Fruit fly (Drosophila melanogaster) whole organism, embryonic: ENCODE measurements around the gene Megf8.

Experiments used
- C15 ChIP-seq: fragments of 200-800 bp; sonication (Bioruptor generic); IDR thresholded peaks from 3 replicates; pipeline ENCODE4 v1.3.6; 2022; ENCODE audit warnings: missing biosample characterization, missing genetic modification characterization
- CG1024 ChIP-seq: fragments of 200-800 bp; sonication (Bioruptor generic); IDR thresholded peaks from 2 replicates; pipeline ENCODE4 v1.3.6; 2022; ENCODE audit warnings: missing biosample characterization, missing genetic modification characterization
- CG10462 ChIP-seq: fragments of 200-800 bp; sonication (Bioruptor generic); optimal IDR thresholded peaks from 2 replicates; lab custom pipeline; 2016; ENCODE audit warnings: missing biosample characterization, missing genetic modification characterization
- CG11456 ChIP-seq: fragments of 200-800 bp; sonication (Bioruptor generic); IDR thresholded peaks from 3 replicates; pipeline ENCODE4 v1.3.6; 2022; ENCODE audit warnings: missing biosample characterization, missing genetic modification characterization
- CG11696 ChIP-seq: fragments of 200-800 bp; sonication (Bioruptor generic); IDR thresholded peaks from 2 replicates; pipeline ENCODE4 v1.3.6; 2022; ENCODE audit warnings: missing biosample characterization, missing genetic modification characterization
- CG12155 ChIP-seq: fragments of 200-800 bp; sonication (Bioruptor generic); optimal IDR thresholded peaks from 3 replicates; lab custom pipeline; 2016; ENCODE audit warnings: missing biosample characterization, missing genetic modification characterization
- CG1529 ChIP-seq: fragments of 200-800 bp; sonication (Bioruptor generic); optimal IDR thresholded peaks from 3 replicates; lab custom pipeline; 2018; ENCODE audit warnings: missing biosample characterization, missing genetic modification characterization
- CG1602 ChIP-seq: fragments of 200-800 bp; sonication (Bioruptor generic); optimal IDR thresholded peaks from 3 replicates; lab custom pipeline; 2016; ENCODE audit warnings: missing biosample characterization, missing genetic modification characterization
- CG1647 ChIP-seq: fragments of 200-800 bp; sonication (Bioruptor generic); optimal IDR thresholded peaks from 3 replicates; lab custom pipeline; 2016; ENCODE audit warnings: missing biosample characterization, missing genetic modification characterization
- CG17912 ChIP-seq: fragments of 200-800 bp; sonication (Bioruptor generic); optimal IDR thresholded peaks from 2 replicates; lab custom pipeline; 2018; ENCODE audit warnings: missing biosample characterization, mild to moderate bottlenecking, missing genetic modification characterization
- CG18619 ChIP-seq: fragments of 200-800 bp; sonication (Bioruptor generic); optimal IDR thresholded peaks from 3 replicates; lab custom pipeline; 2017; ENCODE audit warnings: missing biosample characterization, mild to moderate bottlenecking, missing genetic modification characterization
- CG2120 ChIP-seq: fragments of 200-800 bp; sonication (Bioruptor generic); optimal IDR thresholded peaks from 3 replicates; lab custom pipeline; 2016; ENCODE audit warnings: missing biosample characterization, missing genetic modification characterization
- CG2875 ChIP-seq: fragments of 200-800 bp; sonication (Bioruptor generic); optimal IDR thresholded peaks from 2 replicates; lab custom pipeline; 2017; ENCODE audit warnings: missing biosample characterization, mild to moderate bottlenecking, missing genetic modification characterization, missing genetic modification reagents
- CG33557 ChIP-seq: fragments of 200-800 bp; sonication (Bioruptor generic); optimal IDR thresholded peaks from 2 replicates; lab custom pipeline; 2019; ENCODE audit warnings: missing biosample characterization, mild to moderate bottlenecking, missing genetic modification characterization, moderate library complexity
- CG34376 ChIP-seq: fragments of 200-800 bp; sonication (Bioruptor generic); optimal IDR thresholded peaks from 2 replicates; lab custom pipeline; 2018; ENCODE audit warnings: missing biosample characterization, mild to moderate bottlenecking, missing genetic modification characterization
- CG4617 ChIP-seq: fragments of 200-800 bp; sonication (Bioruptor generic); optimal IDR thresholded peaks from 3 replicates; lab custom pipeline; 2016; ENCODE audit warnings: missing biosample characterization, missing genetic modification characterization, borderline replicate concordance
- CG8765 ChIP-seq: fragments of 200-800 bp; sonication (Bioruptor generic); IDR thresholded peaks from 2 replicates; pipeline ENCODE4 v1.3.6; 2022; ENCODE audit warnings: missing biosample characterization, missing genetic modification characterization
- CG9932 ChIP-seq: fragments of 200-800 bp; sonication (Bioruptor generic); IDR thresholded peaks from 2 replicates; pipeline ENCODE4 v1.3.6; 2022; ENCODE audit warnings: missing biosample characterization, missing genetic modification characterization
- Dad ChIP-seq: fragments of 200-800 bp; sonication (Bioruptor generic); optimal IDR thresholded peaks from 3 replicates; lab custom pipeline; 2016; ENCODE audit warnings: missing biosample characterization, missing genetic modification characterization
- E2f2 ChIP-seq: fragments of 200-800 bp; sonication (Bioruptor generic); IDR thresholded peaks from 2 replicates; pipeline ENCODE4 v1.3.6; 2022; ENCODE audit warnings: missing biosample characterization, missing genetic modification characterization
- Eip74EF ChIP-seq, 2 experiments: fragments of 200-800 bp in 1 of 2; fragments of >200 bp in 1 of 2; sonication (Bioruptor generic) in 1 of 2; optimal IDR thresholded peaks; 2 replicates each; lab custom pipeline; 2017 to 2019; ENCODE audit warnings: missing biosample characterization in 2 of 2, missing genetic modification characterization in 2 of 2, mild to moderate bottlenecking in 1 of 2, moderate library complexity in 1 of 2
- HLH3B ChIP-seq: fragments of 200-800 bp; sonication (Bioruptor generic); IDR thresholded peaks from 2 replicates; pipeline ENCODE4 v1.3.6; 2022; ENCODE audit warnings: missing biosample characterization, missing genetic modification characterization
- HmgD ChIP-seq: fragments of 200-800 bp; sonication (Bioruptor generic); optimal IDR thresholded peaks from 3 replicates; lab custom pipeline; 2016; ENCODE audit warnings: missing biosample characterization, missing genetic modification characterization
- Hr78 ChIP-seq, 2 experiments: fragments of 200-800 bp in 1 of 2; fragments of >200 bp in 1 of 2; sonication (Bioruptor generic) in 1 of 2; optimal IDR thresholded peaks; 2 replicates each; lab custom pipeline; 2017 to 2019; ENCODE audit warnings: missing biosample characterization in 2 of 2, missing genetic modification characterization in 2 of 2, mild to moderate bottlenecking in 1 of 2, moderate library complexity in 1 of 2
- Lhr ChIP-seq: fragments of 200-800 bp; sonication (Bioruptor generic); optimal IDR thresholded peaks from 3 replicates; lab custom pipeline; 2017; ENCODE audit warnings: mild to moderate bottlenecking, missing biosample characterization, missing genetic modification reagents, missing genetic modification characterization
- MBD-R2 ChIP-seq: fragments of 200-800 bp; sonication (Bioruptor generic); IDR thresholded peaks from 2 replicates; pipeline ENCODE4 v1.3.6; 2022; ENCODE audit warnings: missing biosample characterization, missing genetic modification characterization
- Mad ChIP-seq: fragments of 200-800 bp; sonication (Bioruptor generic); optimal IDR thresholded peaks from 2 replicates; lab custom pipeline; 2016; ENCODE audit warnings: missing biosample characterization, missing genetic modification characterization
- Max ChIP-seq: fragments of 200-800 bp; sonication (Bioruptor generic); optimal IDR thresholded peaks from 2 replicates; lab custom pipeline; 2016; ENCODE audit warnings: missing biosample characterization, mild to moderate bottlenecking, missing genetic modification characterization
- Med ChIP-seq: fragments of 200-800 bp; sonication (Bioruptor generic); peaks from one replicate; lab custom pipeline; 2016; ENCODE audit warnings: missing biosample characterization, missing genetic modification characterization, mild to moderate bottlenecking, inconsistent platforms, moderate library complexity
- Meics ChIP-seq: fragments of 200-800 bp; sonication (Bioruptor generic); optimal IDR thresholded peaks from 2 replicates; lab custom pipeline; 2017; ENCODE audit warnings: missing biosample characterization, mild to moderate bottlenecking, missing genetic modification characterization
- NC2β ChIP-seq: fragments of 200-800 bp; sonication (Bioruptor generic); optimal IDR thresholded peaks from 2 replicates; lab custom pipeline; 2016; ENCODE audit warnings: missing biosample characterization, missing genetic modification characterization
- Neu2 ChIP-seq: fragments of 200-800 bp; sonication (Bioruptor generic); optimal IDR thresholded peaks from 3 replicates; lab custom pipeline; 2016; ENCODE audit warnings: missing biosample characterization, missing genetic modification characterization, borderline replicate concordance
- Oli ChIP-seq: fragments of 200-800 bp; sonication (Bioruptor generic); optimal IDR thresholded peaks from 2 replicates; lab custom pipeline; 2018; ENCODE audit warnings: missing biosample characterization, mild to moderate bottlenecking, missing genetic modification characterization, moderate library complexity
- Ravus ChIP-seq: fragments of 200-800 bp; sonication (Bioruptor generic); IDR thresholded peaks from 2 replicates; pipeline ENCODE4 v1.3.6; 2022; ENCODE audit warnings: missing biosample characterization, missing genetic modification characterization
- Ssrp ChIP-seq: fragments of 200-800 bp; sonication (Bioruptor generic); optimal IDR thresholded peaks from 2 replicates; lab custom pipeline; 2018; ENCODE audit warnings: missing biosample characterization, mild to moderate bottlenecking, missing genetic modification characterization, moderate library complexity
- Taf1 ChIP-seq: fragments of 200-800 bp; sonication (Bioruptor generic); IDR thresholded peaks from 2 replicates; pipeline ENCODE4 v1.3.6; 2022; ENCODE audit warnings: missing biosample characterization, missing genetic modification characterization
- ase ChIP-seq: fragments of 200-800 bp; sonication (Bioruptor generic); IDR thresholded peaks from 3 replicates; pipeline ENCODE4 v1.3.6; 2022; ENCODE audit warnings: missing biosample characterization, missing genetic modification characterization
- bigmax ChIP-seq: fragments of 200-800 bp; sonication (Bioruptor generic); optimal IDR thresholded peaks from 2 replicates; lab custom pipeline; 2018; ENCODE audit warnings: missing biosample characterization, mild to moderate bottlenecking, missing genetic modification characterization
- ci ChIP-seq: fragments of 200-800 bp; sonication (Bioruptor generic); IDR thresholded peaks from 3 replicates; pipeline ENCODE4 v1.3.6; 2022; ENCODE audit warnings: missing biosample characterization, missing genetic modification characterization
- cwo ChIP-seq: fragments of 200-800 bp; sonication (Bioruptor generic); optimal IDR thresholded peaks from 3 replicates; lab custom pipeline; 2017; ENCODE audit warnings: missing biosample characterization, missing genetic modification characterization, mild to moderate bottlenecking, moderate library complexity, missing genetic modification reagents
- dimm ChIP-seq: fragments of 200-800 bp; sonication (Bioruptor generic); IDR thresholded peaks from 2 replicates; pipeline ENCODE4 v1.3.6; 2022; ENCODE audit warnings: missing biosample characterization, missing genetic modification characterization
- hth ChIP-seq: fragments of >200 bp; optimal IDR thresholded peaks from 2 replicates; lab custom pipeline; 2017; ENCODE audit warnings: inconsistent platforms
- jigr1 ChIP-seq: fragments of 200-800 bp; sonication (Bioruptor generic); IDR thresholded peaks from 3 replicates; pipeline ENCODE4 v1.3.6; 2022; ENCODE audit warnings: missing biosample characterization, missing genetic modification characterization
- pan ChIP-seq, 4 experiments: fragments of >200 bp in 3 of 4; fragments of 200-800 bp in 1 of 4; sonication (Bioruptor generic) in 1 of 4; optimal IDR thresholded peaks in 3 of 4; IDR thresholded peaks in 1 of 4; 2 replicates each; pipeline versions ENCODE4 v1.3.6 to Lab custom; 2017 to 2022; ENCODE audit warnings: missing biosample characterization in 2 of 4, missing genetic modification characterization in 2 of 4, mixed read lengths in 1 of 4
- sens ChIP-seq: fragments of 200-800 bp; sonication (Bioruptor generic); peaks from one replicate; lab custom pipeline; 2016; ENCODE audit warnings: missing biosample characterization, missing genetic modification characterization
- so ChIP-seq: fragments of 200-800 bp; sonication (Bioruptor generic); IDR thresholded peaks from 3 replicates; pipeline ENCODE4 v1.3.6; 2022; ENCODE audit warnings: missing biosample characterization, missing genetic modification characterization
- unpg ChIP-seq: fragments of 200-800 bp; sonication (Bioruptor generic); optimal IDR thresholded peaks from 3 replicates; lab custom pipeline; 2018; ENCODE audit warnings: missing biosample characterization, mild to moderate bottlenecking, missing genetic modification characterization, moderate library complexity
- wdn ChIP-seq: fragments of 200-800 bp; sonication (Bioruptor generic); IDR thresholded peaks from 2 replicates; pipeline ENCODE4 v1.3.6; 2022; ENCODE audit warnings: missing biosample characterization, missing genetic modification characterization
- zen2 ChIP-seq: fragments of 200-800 bp; sonication (Bioruptor generic); IDR thresholded peaks from 3 replicates; pipeline ENCODE4 v1.3.6; 2022; ENCODE audit warnings: missing biosample characterization, missing genetic modification characterization; ENCODE audit not compliant: partially characterized antibody

Megf8 gene

dm6 chr2L:8086736-8087467 is 43.6 kb downstream of the Megf8 start:
- TF ChIP-seq ase (GFP tag; lab: Robert Waterston, UW) (no peak), dimm (GFP tag; lab: Robert Waterston, UW) (no peak), Meics (GFP tag; lab: Kevin White, UChicago) (no peak), CG8765 (GFP tag; lab: Robert Waterston, UW) (no peak), Med (GFP tag; lab: Kevin White, UChicago) (peak; percentile 83), unpg (GFP tag; lab: Kevin White, UChicago) (no peak), Neu2 (GFP tag; lab: Kevin White, UChicago) (no peak), CG12155 (GFP tag; lab: Kevin White, UChicago) (peak; percentile 19), HmgD (GFP tag; lab: Kevin White, UChicago) (no peak), CG9932 (GFP tag; lab: Robert Waterston, UW) (peak; percentile 27; the same call in 1 of the 2 replicates), NC2β (no peak), CG1602 (GFP tag; lab: Kevin White, UChicago) (no peak), hth (lab: Kevin White, UChicago) (no peak), CG34376 (GFP tag; lab: Kevin White, UChicago) (peak; percentile 74), HLH3B (GFP tag; lab: Robert Waterston, UW) (0 out of 2 replicates have a peak, but pooled peaks have one; percentile 4), bigmax (GFP tag; lab: Kevin White, UChicago) (no peak), CG33557 (GFP tag; lab: Kevin White, UChicago) (no peak), cwo (GFP tag; lab: Kevin White, UChicago) (peak; percentile 27), CG11456 (GFP tag; lab: Robert Waterston, UW) (no peak), Mad (GFP tag; lab: Kevin White, UChicago) (no peak), CG11696 (GFP tag; lab: Robert Waterston, UW) (no peak), Taf1 (GFP tag; lab: Robert Waterston, UW) (0 out of 2 replicates have a peak, but pooled peaks have one; percentile 10), Lhr (GFP tag; lab: Kevin White, UChicago) (no peak), CG17912 (GFP tag; lab: Kevin White, UChicago) (no peak), Hr78 (GFP tag; optimal IDR thresholded peaks at IDR 0.05; lab: Kevin White, UChicago) (no peak), CG10462 (GFP tag; lab: Kevin White, UChicago) (no peak), Oli (tag; lab: Kevin White, UChicago) (peak; percentile 38), E2f2 (no peak; the same call in 1 of the 2 replicates), CG2120 (GFP tag; lab: Kevin White, UChicago) (peak; percentile 58), Max (no peak), CG2875 (GFP tag; lab: Kevin White, UChicago) (no peak), Dad (GFP tag; lab: Kevin White, UChicago) (no peak), wdn (GFP tag; lab: Robert Waterston, UW) (no peak), CG1647 (GFP tag; lab: Kevin White, UChicago) (no peak), MBD-R2 (peak; percentile 24; the same call in 1 of the 2 replicates), CG4617 (GFP tag; lab: Kevin White, UChicago) (no peak), sens (peak; percentile 85), CG1024 (no peak), jigr1 (no peak), C15 (GFP tag; lab: Robert Waterston, UW) (no peak), zen2 (GFP tag; lab: Robert Waterston, UW) (0 out of 3 replicates have a peak, but pooled peaks have one; percentile 40), Ssrp (tag; lab: Kevin White, UChicago) (peak; percentile 15), ci (peak; percentile 58; the same call in 1 of the 3 replicates), Eip74EF (GFP tag; optimal IDR thresholded peaks at IDR 0.05; lab: Kevin White, UChicago) (no peak), CG18619 (GFP tag; lab: Kevin White, UChicago) (peak; percentile 12), pan (optimal IDR thresholded peaks at IDR 0.05; lab: Kevin White, UChicago) (no peak), pan (GFP tag; optimal IDR thresholded peaks at IDR 0.05 in 1 of 2, IDR thresholded peaks at IDR 0.05 in 1 of 2) (no peak), Ravus (no peak), so (GFP tag; lab: Robert Waterston, UW) (no peak), CG1529 (GFP tag; lab: Kevin White, UChicago) (no peak)
